Fruit fly (Drosophila melanogaster): Measurements from ENCODE around the gene CG12540.

Gene CG12540

DNA sequence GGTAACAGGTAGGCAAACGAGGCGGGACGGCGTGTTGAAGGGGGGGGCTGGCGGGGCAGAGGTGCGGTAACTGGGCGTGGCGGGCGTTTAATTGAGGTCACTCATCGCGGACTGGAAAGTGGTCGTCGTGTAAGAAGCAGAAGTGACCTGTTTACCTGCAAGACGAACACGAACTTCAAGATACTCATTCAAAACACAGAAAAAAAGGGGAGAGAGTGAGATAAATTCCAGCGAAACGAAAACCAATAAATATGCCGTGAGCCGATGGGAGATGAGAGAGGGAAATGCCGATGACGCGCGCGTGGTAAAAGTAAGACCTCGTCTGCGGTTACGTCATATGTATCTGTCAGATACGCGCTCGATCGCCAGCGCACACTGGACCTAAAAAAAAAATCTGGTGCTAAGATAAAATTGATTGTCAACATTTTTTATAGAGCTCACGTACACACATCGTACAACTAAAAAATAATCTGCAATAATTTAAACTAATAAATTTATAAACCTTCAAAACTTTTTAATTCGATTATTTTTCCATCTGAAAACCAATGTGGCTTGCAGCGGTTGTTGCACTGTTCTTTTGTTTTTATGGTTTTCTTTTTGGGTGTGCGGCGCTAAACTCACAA, 2.0 kb upstream of the CG12540 start (continued):
- no peak for TF ChIP-seq CG15479 (GFP tag; optimal IDR thresholded peaks at IDR 0.05)
- TF ChIP-seq Dp (GFP tag; optimal IDR thresholded peaks at IDR 0.05), result no peak
- TF ChIP-seq Asciz (GFP tag; optimal IDR thresholded peaks at IDR 0.05), result peak; percentile 76
- peak; percentile 25 for TF ChIP-seq CG5180 (GFP tag; optimal IDR thresholded peaks at IDR 0.05)
- TF ChIP-seq D19B (GFP tag; optimal IDR thresholded peaks at IDR 0.05), result no peak
- TF ChIP-seq Jarid2 (GFP tag; optimal IDR thresholded peaks at IDR 0.05), result no peak
- no peak for TF ChIP-seq CG15514 (GFP tag; optimal IDR thresholded peaks at IDR 0.05)
- peak; percentile 70 for TF ChIP-seq CG1529 (GFP tag; optimal IDR thresholded peaks at IDR 0.05)
- no peak for TF ChIP-seq MTF-1 (GFP tag; optimal IDR thresholded peaks at IDR 0.05; ENCODE audit: borderline replicate concordance)
- no peak for TF ChIP-seq Myb (GFP tag; optimal IDR thresholded peaks at IDR 0.05)
- TF ChIP-seq Hr3 (GFP tag; optimal IDR thresholded peaks at IDR 0.05), result peak; percentile 42
- TF ChIP-seq al (GFP tag; IDR thresholded peaks at IDR 0.05), result no peak
- TF ChIP-seq Poxn (GFP tag; IDR thresholded peaks at IDR 0.05), result no peak
- TF ChIP-seq CG2116 (GFP tag; optimal IDR thresholded peaks at IDR 0.05), result no peak
- TF ChIP-seq Tbp (GFP tag; optimal IDR thresholded peaks at IDR 0.05), result no peak
- peak; percentile 54 for TF ChIP-seq Ada2b (GFP tag; IDR thresholded peaks at IDR 0.05)
- TF ChIP-seq HmgZ (tag; optimal IDR thresholded peaks at IDR 0.05), result no peak
- TF ChIP-seq CG42726 (GFP tag; IDR thresholded peaks at IDR 0.05; ENCODE audit: partially characterized antibody), result no peak
- peak; percentile 39 for TF ChIP-seq CoRest (tag; optimal IDR thresholded peaks at IDR 0.05)
- TF ChIP-seq ERR (GFP tag; optimal IDR thresholded peaks at IDR 0.05), result no peak
- TF ChIP-seq CG7987 (GFP tag; optimal IDR thresholded peaks at IDR 0.05), result no peak
- TF ChIP-seq sqz (GFP tag; optimal IDR thresholded peaks at IDR 0.05), result no peak
- peak; percentile 32 for TF ChIP-seq CG17802 (tag; optimal IDR thresholded peaks at IDR 0.05)
- no peak for TF ChIP-seq CG12071 (GFP tag; optimal IDR thresholded peaks at IDR 0.05)
- TF ChIP-seq CG11695 (GFP tag; IDR thresholded peaks at IDR 0.05), result peak; percentile 57; the same call in 2 of the 3 replicates
- peak; percentile 57 for TF ChIP-seq CG10267 (tag; optimal IDR thresholded peaks at IDR 0.05)
- TF ChIP-seq sc (optimal IDR thresholded peaks at IDR 0.05), result no peak
- TF ChIP-seq sc (GFP tag; optimal IDR thresholded peaks at IDR 0.05), result peak; percentile 59
- TF ChIP-seq slbo (GFP tag; IDR thresholded peaks at IDR 0.05), result 0 out of 2 replicates have a peak, but pooled peaks have one; percentile 16
- TF ChIP-seq CG9215 (GFP tag; IDR thresholded peaks at IDR 0.05), result no peak
- TF ChIP-seq CG14441 (GFP tag; IDR thresholded peaks at IDR 0.05), result peak; percentile 59
- no peak for TF ChIP-seq CG15073 (GFP tag; optimal IDR thresholded peaks at IDR 0.05)
- no peak for TF ChIP-seq CG2889 (GFP tag; IDR thresholded peaks at IDR 0.05)
- TF ChIP-seq CG6683 (GFP tag; optimal IDR thresholded peaks at IDR 0.05), result no peak
- 0 out of 2 replicates have a peak, but pooled peaks have one; percentile 19 for TF ChIP-seq CG11696 (GFP tag; IDR thresholded peaks at IDR 0.05)
- TF ChIP-seq Hmx (GFP tag; optimal IDR thresholded peaks at IDR 0.05), result no peak
- no peak for TF ChIP-seq yki (optimal IDR thresholded peaks at IDR 0.05)
- peak; percentile 70 for TF ChIP-seq CG32772 (GFP tag; IDR thresholded peaks at IDR 0.05)
- TF ChIP-seq CG1647 (GFP tag; optimal IDR thresholded peaks at IDR 0.05), result peak; percentile 28
- TF ChIP-seq gt (GFP tag; IDR thresholded peaks at IDR 0.05), result 0 out of 2 replicates have a peak, but pooled peaks have one; percentile 54
- TF ChIP-seq Awh (GFP tag; IDR thresholded peaks at IDR 0.05), result peak; percentile 69
- peak; percentile 18 for TF ChIP-seq CG12299 (tag; optimal IDR thresholded peaks at IDR 0.05)
- TF ChIP-seq CG13287 (GFP tag; IDR thresholded peaks at IDR 0.05; ENCODE audit: partially characterized antibody), result no peak
- TF ChIP-seq fd3F (GFP tag; optimal IDR thresholded peaks at IDR 0.05), result no peak
- TF ChIP-seq PHDP (tag; optimal IDR thresholded peaks at IDR 0.05), result peak; percentile 77
- TF ChIP-seq lbe (GFP tag; optimal IDR thresholded peaks at IDR 0.05), result no peak
- no peak for TF ChIP-seq CG31224 (GFP tag; IDR thresholded peaks at IDR 0.05)
- TF ChIP-seq Doc2 (GFP tag; IDR thresholded peaks at IDR 0.05), result no peak
- TF ChIP-seq fu2 (GFP tag; optimal IDR thresholded peaks at IDR 0.05), result no peak
- peak; percentile 84 for TF ChIP-seq stc (GFP tag; IDR thresholded peaks at IDR 0.05)
- no peak for TF ChIP-seq Sin3A (optimal IDR thresholded peaks at IDR 0.05)

Data from whole organism, embryonic.